Worm (Caenorhabditis elegans) whole organism, early embryonic: ENCODE results near the gene C25E10.7.

Experiments
- B0310.2 ChIP-seq: sonication (generic microtip); optimal IDR thresholded peaks from 2 replicates; lab custom pipeline; 2016; ENCODE audit warnings: mild to moderate bottlenecking, missing genetic modification characterization, missing compliant biosample characterization
- F13C5.2 ChIP-seq: sonication (generic microtip); optimal IDR thresholded peaks from 2 replicates; lab custom pipeline; 2017; ENCODE audit warnings: mild to moderate bottlenecking, missing genetic modification characterization, inconsistent platforms, missing compliant biosample characterization
- aly-1 ChIP-seq: sonication (generic microtip); optimal IDR thresholded peaks from 2 replicates; lab custom pipeline; 2016; ENCODE audit warnings: missing genetic modification characterization, missing compliant biosample characterization
- ets-7 ChIP-seq: sonication (generic microtip); optimal IDR thresholded peaks from 2 replicates; lab custom pipeline; 2016; ENCODE audit warnings: missing genotype, missing genetic modification characterization, missing compliant biosample characterization
- flt-1 ChIP-seq: fragments of 200-800 bp; sonication (Bioruptor generic); IDR thresholded peaks from 2 replicates; pipeline ENCODE4 v1.3.6; 2022; ENCODE audit warnings: missing genetic modification characterization, missing compliant biosample characterization
- hmbx-1 ChIP-seq: sonication (generic microtip); optimal IDR thresholded peaks from 2 replicates; lab custom pipeline; 2016; ENCODE audit warnings: mild to moderate bottlenecking, missing genetic modification characterization, missing compliant biosample characterization
- hnd-1 ChIP-seq: sonication (generic microtip); optimal IDR thresholded peaks from 2 replicates; lab custom pipeline; 2016; ENCODE audit warnings: missing genetic modification characterization, missing compliant biosample characterization
- tbx-11 ChIP-seq: fragments of 200-800 bp; sonication (Bioruptor generic); IDR thresholded peaks from 2 replicates; pipeline ENCODE4 v1.3.6; 2022; ENCODE audit warnings: missing genetic modification characterization, missing compliant biosample characterization
- tbx-37 ChIP-seq: fragments of 200-800 bp; sonication (Bioruptor generic); conservative IDR thresholded peaks from 2 replicates; pipeline ENCODE4 v1.3.6; 2022; ENCODE audit warnings: missing genetic modification reagents, missing genetic modification characterization, missing compliant biosample characterization

- no peak for TF ChIP-seq hnd-1 (tag; lab: Kevin White, UChicago)
- TF ChIP-seq F13C5.2 (tag; lab: Kevin White, UChicago) = no peak
- TF ChIP-seq tbx-11 = no peak
- no peak for TF ChIP-seq ets-7
- no peak for TF ChIP-seq flt-1 (GFP tag; lab: Robert Waterston, UW)
- no peak for TF ChIP-seq aly-1 (tag; lab: Kevin White, UChicago)
- TF ChIP-seq tbx-37 (GFP tag; lab: Robert Waterston, UW) = no peak
- TF ChIP-seq B0310.2 = no peak
- no peak for TF ChIP-seq hmbx-1
These were observed 8.5 kb upstream of the C25E10.7 start, which contains the start of the genes C25E10.16 and C25E10.13 for ce11 chrV:9059468-9059867.
